Worm (Caenorhabditis elegans): ENCODE measurements around the gene srd-12.

srd-12 gene

ce11 chrIV:5662886-5663285, 32.8 kb upstream of the srd-12 start:
- no peak for TF ChIP-seq ztf-29 (GFP tag; IDR thresholded peaks at IDR 0.05)
- no peak for TF ChIP-seq tab-1 (GFP tag; IDR thresholded peaks at IDR 0.05)
- TF ChIP-seq flt-1 (GFP tag; IDR thresholded peaks at IDR 0.05): no peak
- TF ChIP-seq klf-2 (GFP tag; conservative IDR thresholded peaks at IDR 0.05): no peak
- no peak for TF ChIP-seq med-1 (GFP tag; optimal IDR thresholded peaks at IDR 0.05; ENCODE audit: insufficient read depth)
- TF ChIP-seq T22C8.4 (GFP tag; IDR thresholded peaks at IDR 0.05): no peak
- no peak for TF ChIP-seq ztf-23 (GFP tag; IDR thresholded peaks at IDR 0.05)
- no peak for TF ChIP-seq cog-1 (tag; optimal IDR thresholded peaks at IDR 0.05)
- TF ChIP-seq ref-1 (GFP tag; conservative IDR thresholded peaks at IDR 0.05): no peak

ce11 chrIV:5662073-5662472, 32.0 kb upstream of the srd-12 start:
- TF ChIP-seq cog-1 (tag; optimal IDR thresholded peaks at IDR 0.05): no peak
- TF ChIP-seq med-1 (GFP tag; optimal IDR thresholded peaks at IDR 0.05; ENCODE audit: insufficient read depth): no peak
- no peak for TF ChIP-seq tab-1 (GFP tag; IDR thresholded peaks at IDR 0.05)
- TF ChIP-seq ztf-23 (GFP tag; IDR thresholded peaks at IDR 0.05): no peak
- TF ChIP-seq flt-1 (GFP tag; IDR thresholded peaks at IDR 0.05): no peak
- no peak for TF ChIP-seq klf-2 (GFP tag; conservative IDR thresholded peaks at IDR 0.05)
- TF ChIP-seq ztf-29 (GFP tag; IDR thresholded peaks at IDR 0.05): no peak
- TF ChIP-seq T22C8.4 (GFP tag; IDR thresholded peaks at IDR 0.05): no peak
- no peak for TF ChIP-seq ref-1 (GFP tag; conservative IDR thresholded peaks at IDR 0.05)

ce11 chrIV:5660239-5660638, 30.2 kb upstream of the srd-12 start, which contains the start of gene skn-1:
Gene skn-1 (minus strand): TSS chrIV:5660384.
- no peak for TF ChIP-seq cog-1 (tag; optimal IDR thresholded peaks at IDR 0.05)
- no peak for TF ChIP-seq ztf-29 (GFP tag; IDR thresholded peaks at IDR 0.05)
- no peak for TF ChIP-seq tab-1 (GFP tag; IDR thresholded peaks at IDR 0.05)
- TF ChIP-seq T22C8.4 (GFP tag; IDR thresholded peaks at IDR 0.05): no peak
- no peak for TF ChIP-seq klf-2 (GFP tag; conservative IDR thresholded peaks at IDR 0.05)
- no peak for TF ChIP-seq med-1 (GFP tag; optimal IDR thresholded peaks at IDR 0.05; ENCODE audit: insufficient read depth)
- TF ChIP-seq ztf-23 (GFP tag; IDR thresholded peaks at IDR 0.05): no peak
- no peak for TF ChIP-seq ref-1 (GFP tag; conservative IDR thresholded peaks at IDR 0.05)
- no peak for TF ChIP-seq flt-1 (GFP tag; IDR thresholded peaks at IDR 0.05)

ce11 chrIV:5659461-5659860, 29.4 kb upstream of the srd-12 start:
- TF ChIP-seq med-1 (GFP tag; optimal IDR thresholded peaks at IDR 0.05; ENCODE audit: insufficient read depth) (no peak), T22C8.4 (GFP tag; IDR thresholded peaks at IDR 0.05) (no peak), ztf-23 (GFP tag; IDR thresholded peaks at IDR 0.05) (no peak), ref-1 (GFP tag; conservative IDR thresholded peaks at IDR 0.05) (no peak), flt-1 (GFP tag; IDR thresholded peaks at IDR 0.05) (no peak), klf-2 (GFP tag; conservative IDR thresholded peaks at IDR 0.05) (no peak), tab-1 (GFP tag; IDR thresholded peaks at IDR 0.05) (no peak), cog-1 (tag; optimal IDR thresholded peaks at IDR 0.05) (no peak), ztf-29 (GFP tag; IDR thresholded peaks at IDR 0.05) (no peak)

ce11 chrIV:5658897-5659296, 28.8 kb upstream of the srd-12 start:
- TF ChIP-seq med-1 (GFP tag; optimal IDR thresholded peaks at IDR 0.05; ENCODE audit: insufficient read depth): no peak
- no peak for TF ChIP-seq ref-1 (GFP tag; conservative IDR thresholded peaks at IDR 0.05)
- TF ChIP-seq cog-1 (tag; optimal IDR thresholded peaks at IDR 0.05): no peak
- no peak for TF ChIP-seq tab-1 (GFP tag; IDR thresholded peaks at IDR 0.05)
- no peak for TF ChIP-seq T22C8.4 (GFP tag; IDR thresholded peaks at IDR 0.05)
- no peak for TF ChIP-seq ztf-23 (GFP tag; IDR thresholded peaks at IDR 0.05)
- TF ChIP-seq ztf-29 (GFP tag; IDR thresholded peaks at IDR 0.05): no peak
- TF ChIP-seq flt-1 (GFP tag; IDR thresholded peaks at IDR 0.05): no peak
- no peak for TF ChIP-seq klf-2 (GFP tag; conservative IDR thresholded peaks at IDR 0.05)

- TF ChIP-seq klf-2 (GFP tag; conservative IDR thresholded peaks at IDR 0.05): no peak
- TF ChIP-seq med-1 (GFP tag; optimal IDR thresholded peaks at IDR 0.05; ENCODE audit: insufficient read depth): no peak
- no peak for TF ChIP-seq tab-1 (GFP tag; IDR thresholded peaks at IDR 0.05)
- no peak for TF ChIP-seq T22C8.4 (GFP tag; IDR thresholded peaks at IDR 0.05)
- TF ChIP-seq ztf-29 (GFP tag; IDR thresholded peaks at IDR 0.05): no peak
- no peak for TF ChIP-seq cog-1 (tag; optimal IDR thresholded peaks at IDR 0.05)
- TF ChIP-seq ref-1 (GFP tag; conservative IDR thresholded peaks at IDR 0.05): no peak
- TF ChIP-seq ztf-23 (GFP tag; IDR thresholded peaks at IDR 0.05): no peak
- TF ChIP-seq flt-1 (GFP tag; IDR thresholded peaks at IDR 0.05): no peak
These were observed 28.2 kb upstream of the srd-12 start for ce11 chrIV:5658225-5658624.

ce11 chrIV:5657126-5657666, 27.1 kb upstream of the srd-12 start:
- TF ChIP-seq cog-1 (tag; optimal IDR thresholded peaks at IDR 0.05) (peak; percentile 26), ztf-29 (GFP tag; IDR thresholded peaks at IDR 0.05) (no peak)

- TF ChIP-seq klf-2 (GFP tag; conservative IDR thresholded peaks at IDR 0.05) (no peak), ztf-23 (GFP tag; IDR thresholded peaks at IDR 0.05) (no peak), T22C8.4 (GFP tag; IDR thresholded peaks at IDR 0.05) (no peak), ztf-29 (GFP tag; IDR thresholded peaks at IDR 0.05) (no peak), tab-1 (GFP tag; IDR thresholded peaks at IDR 0.05) (no peak), cog-1 (tag; optimal IDR thresholded peaks at IDR 0.05) (no peak), med-1 (GFP tag; optimal IDR thresholded peaks at IDR 0.05; ENCODE audit: insufficient read depth) (no peak), flt-1 (GFP tag; IDR thresholded peaks at IDR 0.05) (no peak), ref-1 (GFP tag; conservative IDR thresholded peaks at IDR 0.05) (no peak)
These were observed 25.9 kb upstream of the srd-12 start for ce11 chrIV:5655966-5656389.

ce11 chrIV:5654693-5655092, 24.6 kb upstream of the srd-12 start:
- TF ChIP-seq flt-1 (GFP tag; IDR thresholded peaks at IDR 0.05): no peak

- TF ChIP-seq ref-1 (GFP tag; conservative IDR thresholded peaks at IDR 0.05): no peak
- TF ChIP-seq klf-2 (GFP tag; conservative IDR thresholded peaks at IDR 0.05): no peak
- no peak for TF ChIP-seq cog-1 (tag; optimal IDR thresholded peaks at IDR 0.05)
- no peak for TF ChIP-seq tab-1 (GFP tag; IDR thresholded peaks at IDR 0.05)
- TF ChIP-seq flt-1 (GFP tag; IDR thresholded peaks at IDR 0.05): no peak
- no peak for TF ChIP-seq ztf-29 (GFP tag; IDR thresholded peaks at IDR 0.05)
- no peak for TF ChIP-seq T22C8.4 (GFP tag; IDR thresholded peaks at IDR 0.05)
- no peak for TF ChIP-seq med-1 (GFP tag; optimal IDR thresholded peaks at IDR 0.05; ENCODE audit: insufficient read depth)
- TF ChIP-seq ztf-23 (GFP tag; IDR thresholded peaks at IDR 0.05): no peak
These were observed 24.1 kb upstream of the srd-12 start for ce11 chrIV:5654203-5654602.

Measured in whole organism, midembryonic.